Fruit fly (Drosophila melanogaster) whole organism, embryonic: Measurements from ENCODE around the gene CG46304.

ENCODE experiments used
- B-H1 ChIP-seq: fragments of 200-800 bp; sonication (Bioruptor generic); IDR thresholded peaks from 3 replicates; pipeline ENCODE4 v1.3.6; 2022; ENCODE audit warnings: missing biosample characterization, missing genetic modification characterization
- Bdp1 ChIP-seq: fragments of 200-800 bp; sonication (Bioruptor generic); optimal IDR thresholded peaks from 3 replicates; lab custom pipeline; 2016; ENCODE audit warnings: missing biosample characterization, missing genetic modification characterization
- Blimp-1 ChIP-seq: fragments of 200-800 bp; sonication (Bioruptor generic); optimal IDR thresholded peaks from 3 replicates; lab custom pipeline; 2018; ENCODE audit warnings: missing biosample characterization, missing genetic modification characterization, mild to moderate bottlenecking, moderate library complexity, missing genetic modification reagents
- BtbVII ChIP-seq: fragments of 200-800 bp; sonication (Bioruptor generic); optimal IDR thresholded peaks from 3 replicates; lab custom pipeline; 2017; ENCODE audit warnings: missing biosample characterization, mild to moderate bottlenecking, missing genetic modification characterization
- CG10565 ChIP-seq: fragments of 200-800 bp; sonication (Bioruptor generic); optimal IDR thresholded peaks from 3 replicates; lab custom pipeline; 2016; ENCODE audit warnings: missing biosample characterization, mild to moderate bottlenecking, missing genetic modification characterization
- CG11398 ChIP-seq: fragments of 200-800 bp; sonication (Bioruptor generic); optimal IDR thresholded peaks from 2 replicates; lab custom pipeline; 2016; ENCODE audit warnings: missing biosample characterization, missing genetic modification characterization
- CG12659 ChIP-seq: fragments of 200-800 bp; sonication (Bioruptor generic); optimal IDR thresholded peaks from 3 replicates; lab custom pipeline; 2017; ENCODE audit warnings: mild to moderate bottlenecking, missing biosample characterization, missing genetic modification reagents, missing genetic modification characterization
- CG12942 ChIP-seq: fragments of 200-800 bp; sonication (Bioruptor generic); optimal IDR thresholded peaks from 3 replicates; lab custom pipeline; 2016; ENCODE audit warnings: missing biosample characterization, missing genetic modification characterization
- CG14014 ChIP-seq: fragments of 200-800 bp; sonication (Bioruptor generic); IDR thresholded peaks from 2 replicates; pipeline ENCODE4 v1.3.6; 2022; ENCODE audit warnings: missing biosample characterization, missing genetic modification characterization
- CG15011 ChIP-seq: fragments of 200-800 bp; sonication (Bioruptor generic); optimal IDR thresholded peaks from 3 replicates; lab custom pipeline; 2018; ENCODE audit warnings: missing biosample characterization, mild to moderate bottlenecking, missing genetic modification characterization
- CG16813 ChIP-seq: fragments of 200-800 bp; sonication (Bioruptor generic); IDR thresholded peaks from 3 replicates; pipeline ENCODE4 v1.3.6; 2022; ENCODE audit warnings: missing biosample characterization, missing genetic modification characterization; ENCODE audit not compliant: partially characterized antibody
- CG17385 ChIP-seq: fragments of 200-800 bp; sonication (Bioruptor generic); optimal IDR thresholded peaks from 3 replicates; lab custom pipeline; 2018; ENCODE audit warnings: missing biosample characterization, mild to moderate bottlenecking, missing genetic modification characterization
- CG18764 ChIP-seq: fragments of 200-800 bp; sonication (Bioruptor generic); optimal IDR thresholded peaks from 3 replicates; lab custom pipeline; 2016; ENCODE audit warnings: missing biosample characterization, missing genetic modification characterization
- CG43689 ChIP-seq: fragments of 200-800 bp; sonication (Bioruptor generic); IDR thresholded peaks from 2 replicates; pipeline ENCODE4 v1.3.6; 2022; ENCODE audit warnings: missing biosample characterization, missing genetic modification characterization
- CG7745 ChIP-seq: fragments of 200-800 bp; sonication (Bioruptor generic); optimal IDR thresholded peaks from 2 replicates; lab custom pipeline; 2018; ENCODE audit warnings: missing biosample characterization, mild to moderate bottlenecking, missing genetic modification characterization, moderate library complexity
- CG8290 ChIP-seq, 3 experiments: fragments of 200-800 bp; sonication (Bioruptor generic); optimal IDR thresholded peaks; 2 replicates each; lab custom pipeline; 2016 to 2019; ENCODE audit warnings: missing biosample characterization in 3 of 3, missing genetic modification characterization in 3 of 3, mild to moderate bottlenecking in 2 of 3, moderate library complexity in 1 of 3
- CTCF ChIP-seq: fragments of 200-800 bp; sonication (Bioruptor generic); optimal IDR thresholded peaks from 2 replicates; lab custom pipeline; 2017; ENCODE audit warnings: missing biosample characterization, mild to moderate bottlenecking, missing genetic modification characterization, moderate library complexity
- Camta ChIP-seq: fragments of 200-800 bp; sonication (Bioruptor generic); optimal IDR thresholded peaks from 2 replicates; lab custom pipeline; 2016; ENCODE audit warnings: missing biosample characterization, missing genetic modification characterization
- Chrac-16 ChIP-seq: fragments of 200-800 bp; sonication (Bioruptor generic); optimal IDR thresholded peaks from 3 replicates; lab custom pipeline; 2016; ENCODE audit warnings: missing biosample characterization, missing genetic modification characterization
- Dll ChIP-seq: fragments of 200-800 bp; sonication (Bioruptor generic); IDR thresholded peaks from 4 replicates; pipeline ENCODE4 v1.3.6; 2022; ENCODE audit warnings: missing biosample characterization, missing genetic modification characterization; ENCODE audit not compliant: partially characterized antibody
- ERR ChIP-seq: fragments of 200-800 bp; sonication (Bioruptor generic); optimal IDR thresholded peaks from 2 replicates; lab custom pipeline; 2016; ENCODE audit warnings: missing biosample characterization, missing genetic modification characterization
- Ets97D ChIP-seq: fragments of 200-800 bp; sonication (Bioruptor generic); optimal IDR thresholded peaks from 3 replicates; lab custom pipeline; 2016; ENCODE audit warnings: missing biosample characterization, missing genetic modification characterization
- H2.0 ChIP-seq: fragments of 200-800 bp; sonication (Bioruptor generic); IDR thresholded peaks from 2 replicates; pipeline ENCODE4 v1.3.6; 2022; ENCODE audit warnings: missing biosample characterization, missing genetic modification characterization
- Hr39 ChIP-seq: fragments of >200 bp; optimal IDR thresholded peaks from 2 replicates; lab custom pipeline; 2017
- Jarid2 ChIP-seq: fragments of 200-800 bp; sonication (Bioruptor generic); optimal IDR thresholded peaks from 3 replicates; lab custom pipeline; 2017; ENCODE audit warnings: mild to moderate bottlenecking, missing biosample characterization, missing genetic modification reagents, missing genetic modification characterization
- Max ChIP-seq: fragments of 200-800 bp; sonication (Bioruptor generic); optimal IDR thresholded peaks from 2 replicates; lab custom pipeline; 2016; ENCODE audit warnings: missing biosample characterization, mild to moderate bottlenecking, missing genetic modification characterization
- Meics ChIP-seq: fragments of 200-800 bp; sonication (Bioruptor generic); optimal IDR thresholded peaks from 2 replicates; lab custom pipeline; 2017; ENCODE audit warnings: missing biosample characterization, mild to moderate bottlenecking, missing genetic modification characterization
- Ptx1 ChIP-seq: fragments of 200-800 bp; sonication (Bioruptor generic); IDR thresholded peaks from 2 replicates; pipeline ENCODE4 v1.3.6; 2022; ENCODE audit warnings: missing biosample characterization, missing genetic modification characterization
- Ravus ChIP-seq: fragments of 200-800 bp; sonication (Bioruptor generic); IDR thresholded peaks from 2 replicates; pipeline ENCODE4 v1.3.6; 2022; ENCODE audit warnings: missing biosample characterization, missing genetic modification characterization
- Spps ChIP-seq: fragments of 200-800 bp; sonication (Bioruptor generic); optimal IDR thresholded peaks from 2 replicates; lab custom pipeline; 2018; ENCODE audit warnings: missing biosample characterization, mild to moderate bottlenecking, missing genetic modification characterization
- Trl ChIP-seq, 3 experiments: fragments of >200 bp in 2 of 3; fragments of 200-800 bp in 1 of 3; sonication (Bioruptor generic) in 1 of 3; optimal IDR thresholded peaks; 2 replicates in 1 of 3; 3 replicates in 2 of 3; lab custom pipeline; 2016 to 2017; ENCODE audit warnings: missing biosample characterization in 1 of 3, missing genetic modification characterization in 1 of 3
- abd-A ChIP-seq: fragments of 200-800 bp; sonication (Bioruptor generic); optimal IDR thresholded peaks from 3 replicates; lab custom pipeline; 2019; ENCODE audit warnings: missing biosample characterization, mild to moderate bottlenecking, missing genetic modification characterization, moderate library complexity
- al ChIP-seq: fragments of 200-800 bp; sonication (Bioruptor generic); IDR thresholded peaks from 2 replicates; pipeline ENCODE4 v1.3.6; 2022; ENCODE audit warnings: missing biosample characterization, missing genetic modification characterization
- ase ChIP-seq: fragments of 200-800 bp; sonication (Bioruptor generic); IDR thresholded peaks from 3 replicates; pipeline ENCODE4 v1.3.6; 2022; ENCODE audit warnings: missing biosample characterization, missing genetic modification characterization
- bsh ChIP-seq, 2 experiments: fragments of 200-800 bp; sonication (Bioruptor generic); optimal IDR thresholded peaks; 2 replicates each; lab custom pipeline; 2017 to 2018; ENCODE audit warnings: mild to moderate bottlenecking in 2 of 2, missing biosample characterization in 2 of 2, missing genetic modification characterization in 2 of 2, moderate library complexity in 1 of 2
- crc ChIP-seq: fragments of 200-800 bp; sonication (Bioruptor generic); optimal IDR thresholded peaks from 2 replicates; lab custom pipeline; 2016; ENCODE audit warnings: missing biosample characterization, missing genetic modification characterization
- fd64A ChIP-seq: fragments of 200-800 bp; sonication (Bioruptor generic); optimal IDR thresholded peaks from 3 replicates; lab custom pipeline; 2018; ENCODE audit warnings: missing biosample characterization, mild to moderate bottlenecking, missing genetic modification characterization
- gro ChIP-seq: fragments of 200-800 bp; sonication (Bioruptor generic); optimal IDR thresholded peaks from 2 replicates; lab custom pipeline; 2016; ENCODE audit warnings: missing biosample characterization, missing genetic modification characterization
- pfk ChIP-seq: fragments of 200-800 bp; sonication (Bioruptor generic); optimal IDR thresholded peaks from 2 replicates; lab custom pipeline; 2018; ENCODE audit warnings: missing biosample characterization, mild to moderate bottlenecking, missing genetic modification characterization, moderate library complexity
- pros ChIP-seq: fragments of 200-800 bp; sonication (Bioruptor generic); optimal IDR thresholded peaks from 3 replicates; lab custom pipeline; 2019; ENCODE audit warnings: missing biosample characterization, mild to moderate bottlenecking, missing genetic modification characterization, moderate library complexity
- pum ChIP-seq: fragments of 200-800 bp; sonication (Bioruptor generic); optimal IDR thresholded peaks from 2 replicates; lab custom pipeline; 2016; ENCODE audit warnings: missing biosample characterization, missing genetic modification characterization
- sr ChIP-seq: fragments of 200-800 bp; sonication (Bioruptor generic); IDR thresholded peaks from 3 replicates; pipeline ENCODE4 v1.3.6; 2022; ENCODE audit warnings: missing biosample characterization, missing genetic modification characterization
- stwl ChIP-seq: fragments of 200-800 bp; sonication (Bioruptor generic); optimal IDR thresholded peaks from 3 replicates; lab custom pipeline; 2018; ENCODE audit warnings: missing biosample characterization, mild to moderate bottlenecking, missing genetic modification characterization, moderate library complexity
- tin ChIP-seq: fragments of 200-800 bp; sonication (Bioruptor generic); optimal IDR thresholded peaks from 3 replicates; lab custom pipeline; 2016; ENCODE audit warnings: missing biosample characterization, missing genetic modification characterization
- tll ChIP-seq, 2 experiments: fragments of 200-800 bp in 1 of 2; fragments of >200 bp in 1 of 2; sonication (Bioruptor generic) in 1 of 2; optimal IDR thresholded peaks; 2 replicates each; lab custom pipeline; 2017 to 2019; ENCODE audit warnings: missing biosample characterization in 2 of 2, missing genetic modification characterization in 2 of 2, mild to moderate bottlenecking in 1 of 2, moderate library complexity in 1 of 2
- twi ChIP-seq: fragments of 200-800 bp; optimal IDR thresholded peaks from 2 replicates; lab custom pipeline; 2019; ENCODE audit warnings: missing biosample characterization, mild to moderate bottlenecking, missing genetic modification characterization, moderate library complexity
- unpg ChIP-seq: fragments of 200-800 bp; sonication (Bioruptor generic); optimal IDR thresholded peaks from 3 replicates; lab custom pipeline; 2018; ENCODE audit warnings: missing biosample characterization, mild to moderate bottlenecking, missing genetic modification characterization, moderate library complexity
- usp ChIP-seq: fragments of >200 bp; optimal IDR thresholded peaks from 2 replicates; lab custom pipeline; 2017; ENCODE audit warnings: missing biosample characterization, missing genetic modification characterization
- wdn ChIP-seq: fragments of 200-800 bp; sonication (Bioruptor generic); IDR thresholded peaks from 2 replicates; pipeline ENCODE4 v1.3.6; 2022; ENCODE audit warnings: missing biosample characterization, missing genetic modification characterization

Gene CG46304

DNA sequence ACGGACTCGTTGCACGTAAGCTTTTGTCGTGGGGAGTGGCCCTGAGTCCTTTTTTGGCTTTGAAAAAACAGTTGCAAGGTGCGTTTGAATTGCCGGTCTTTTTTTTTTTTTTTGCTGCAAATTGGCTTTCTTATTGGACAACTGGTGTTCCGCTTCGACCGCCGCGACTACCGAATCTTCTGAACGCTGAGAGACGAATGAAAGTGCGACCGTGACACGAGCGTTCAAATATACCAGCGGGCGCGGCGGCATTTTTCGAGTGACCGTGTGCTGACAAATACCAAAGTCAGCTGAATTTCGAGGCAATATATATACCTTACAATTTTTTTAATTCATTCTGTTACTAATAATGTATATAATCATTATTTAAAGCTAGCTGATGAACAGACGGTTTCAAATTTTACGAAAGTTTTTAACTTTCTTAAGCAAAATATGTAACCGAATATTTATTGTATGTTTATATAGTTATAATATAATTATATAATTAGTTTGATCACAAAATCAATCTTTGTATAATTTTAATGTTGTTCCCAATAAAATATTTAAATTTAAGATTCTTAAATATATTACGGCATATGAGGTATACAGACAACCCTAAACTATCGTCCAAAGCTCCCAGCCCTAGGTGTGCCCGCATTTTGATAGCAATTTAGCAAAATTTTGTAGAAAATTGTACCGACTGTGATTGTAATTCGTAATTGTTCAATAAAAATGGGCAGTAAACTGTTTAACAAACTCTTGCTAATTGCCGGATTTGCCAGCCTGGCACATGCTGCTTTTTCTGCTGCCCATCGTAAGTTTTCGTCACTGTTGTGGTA is 41.2 kb downstream of the CG46304 start, which contains the start of the genes Swip-1 and EMC5 (continued):
- no peak; the same call in 1 of the 2 replicates for TF ChIP-seq H2.0 (GFP tag; lab: Robert Waterston, UW)
- TF ChIP-seq CG18764 (GFP tag; lab: Kevin White, UChicago): no peak
- no peak for TF ChIP-seq tll (GFP tag; optimal IDR thresholded peaks at IDR 0.05; lab: Kevin White, UChicago)
- no peak for TF ChIP-seq Spps (tag; lab: Kevin White, UChicago)
- no peak for TF ChIP-seq ERR
- peak; percentile 82 for TF ChIP-seq Ptx1 (GFP tag; lab: Robert Waterston, UW)
- no peak for TF ChIP-seq Ravus (GFP tag; lab: Robert Waterston, UW)
- TF ChIP-seq CG7745 (tag; lab: Kevin White, UChicago): no peak
- TF ChIP-seq CTCF (GFP tag; lab: Kevin White, UChicago): no peak
- no peak for TF ChIP-seq CG15011 (GFP tag; lab: Kevin White, UChicago)
- peak; percentile 24 for TF ChIP-seq Ets97D (GFP tag; lab: Kevin White, UChicago)
- TF ChIP-seq CG12659 (GFP tag; lab: Kevin White, UChicago): peak; percentile 82
- TF ChIP-seq ase (GFP tag; lab: Robert Waterston, UW): peak; percentile 18; the same call in 1 of the 3 replicates
- no peak for TF ChIP-seq Hr39
- no peak for TF ChIP-seq BtbVII (GFP tag; lab: Kevin White, UChicago)
- no peak for TF ChIP-seq pros
- TF ChIP-seq Jarid2 (GFP tag; lab: Kevin White, UChicago): peak; percentile 87
- TF ChIP-seq tin: peak; percentile 56
- TF ChIP-seq Camta (GFP tag; lab: Kevin White, UChicago): no peak
- TF ChIP-seq unpg (GFP tag; lab: Kevin White, UChicago): peak; percentile 49
- peak; percentile 35; the same call in 1 of the 3 replicates for TF ChIP-seq sr
- TF ChIP-seq CG16813 (GFP tag; lab: Robert Waterston, UW): peak; percentile 68
- TF ChIP-seq stwl (tag; lab: Kevin White, UChicago): peak; percentile 27
- TF ChIP-seq CG10565 (GFP tag; lab: Kevin White, UChicago): no peak
- TF ChIP-seq CG14014 (GFP tag; lab: Robert Waterston, UW): peak; percentile 73
- peak; percentile 17; the same call in 1 of the 3 replicates for TF ChIP-seq B-H1 (GFP tag; lab: Robert Waterston, UW)
- TF ChIP-seq CG8290 (GFP tag; optimal IDR thresholded peaks at IDR 0.05; lab: Kevin White, UChicago): peak; percentile 43
- peak; percentile 17 to 36 for TF ChIP-seq CG8290 (tag; optimal IDR thresholded peaks at IDR 0.05; lab: Kevin White, UChicago)
- no peak for TF ChIP-seq crc
- no peak for TF ChIP-seq CG11398 (GFP tag; lab: Kevin White, UChicago)
- peak; percentile 50 for TF ChIP-seq CG12942 (GFP tag; lab: Kevin White, UChicago)
- no peak for TF ChIP-seq pfk
- no peak for TF ChIP-seq fd64A (GFP tag; lab: Kevin White, UChicago)
- TF ChIP-seq bsh (GFP tag; optimal IDR thresholded peaks at IDR 0.05; lab: Kevin White, UChicago): peak in 1 of 2 experiments; percentile 54
- peak; percentile 22 for TF ChIP-seq Max
- no peak for TF ChIP-seq wdn (GFP tag; lab: Robert Waterston, UW)
- peak; percentile 42; the same call in 1 of the 2 replicates for TF ChIP-seq al (GFP tag; lab: Robert Waterston, UW)
- peak; percentile 60 for TF ChIP-seq Meics (GFP tag; lab: Kevin White, UChicago)
- peak; percentile 46 for TF ChIP-seq Chrac-16 (GFP tag; lab: Kevin White, UChicago)
- no peak for TF ChIP-seq Bdp1
- TF ChIP-seq Dll: peak; percentile 78
- TF ChIP-seq abd-A: no peak
- TF ChIP-seq twi: peak; percentile 55
- peak; percentile 30 for TF ChIP-seq CG17385 (GFP tag; lab: Kevin White, UChicago)
- no peak for TF ChIP-seq CG43689 (GFP tag; lab: Robert Waterston, UW)
- TF ChIP-seq pum (GFP tag; lab: Kevin White, UChicago): no peak
- peak; percentile 45 for TF ChIP-seq Blimp-1 (GFP tag; lab: Kevin White, UChicago)
- no peak for TF ChIP-seq gro (GFP tag; lab: Kevin White, UChicago)
- TF ChIP-seq Trl (optimal IDR thresholded peaks at IDR 0.05; lab: Kevin White, UChicago): no peak
- peak; percentile 1 for TF ChIP-seq Trl (GFP tag; optimal IDR thresholded peaks at IDR 0.05; lab: Kevin White, UChicago)
- TF ChIP-seq usp (GFP tag; lab: Kevin White, UChicago): no peak
